Worm (Caenorhabditis elegans) whole organism, midembryonic: ENCODE results near the gene lron-7.

Experiments used
- T22C8.4 ChIP-seq: fragments of 200-800 bp; sonication (Bioruptor generic); IDR thresholded peaks from 2 replicates; pipeline ENCODE4 v1.3.6; 2022; ENCODE audit warnings: missing genetic modification characterization, missing compliant biosample characterization
- cog-1 ChIP-seq: sonication (generic microtip); optimal IDR thresholded peaks from 2 replicates; lab custom pipeline; 2016; ENCODE audit warnings: missing genetic modification characterization, missing compliant biosample characterization
- flt-1 ChIP-seq: fragments of 200-800 bp; sonication (Bioruptor generic); IDR thresholded peaks from 2 replicates; pipeline ENCODE4 v1.3.6; 2022; ENCODE audit warnings: missing genetic modification characterization, missing compliant biosample characterization
- klf-2 ChIP-seq: fragments of 200-800 bp; sonication (Bioruptor generic); conservative IDR thresholded peaks from 2 replicates; pipeline ENCODE4 v1.3.6; 2022; ENCODE audit warnings: missing genetic modification reagents, missing genetic modification characterization, missing compliant biosample characterization
- med-1 ChIP-seq: sonication (generic microtip); optimal IDR thresholded peaks from 2 replicates; lab custom pipeline; 2017; ENCODE audit warnings: missing genetic modification characterization, mild to moderate bottlenecking, missing compliant biosample characterization, antibody characterized with exemption, missing genetic modification reagents; ENCODE audit not compliant: insufficient read depth
- ref-1 ChIP-seq: fragments of 200-800 bp; sonication (Bioruptor generic); conservative IDR thresholded peaks from 2 replicates; pipeline ENCODE4 v1.3.6; 2022; ENCODE audit warnings: missing genetic modification reagents, missing genetic modification characterization, missing compliant biosample characterization
- tab-1 ChIP-seq: fragments of 200-800 bp; sonication (Bioruptor generic); IDR thresholded peaks from 2 replicates; pipeline ENCODE4 v1.3.6; 2022; ENCODE audit warnings: missing genetic modification characterization, missing compliant biosample characterization
- ztf-23 ChIP-seq: fragments of 200-800 bp; sonication (Bioruptor generic); IDR thresholded peaks from 2 replicates; pipeline ENCODE4 v1.3.6; 2022; ENCODE audit warnings: missing genetic modification reagents, missing genetic modification characterization, missing compliant biosample characterization
- ztf-29 ChIP-seq: fragments of 200-800 bp; sonication (Bioruptor generic); IDR thresholded peaks from 2 replicates; pipeline ENCODE4 v1.3.6; 2022; ENCODE audit warnings: missing genetic modification reagents, missing genetic modification characterization, missing compliant biosample characterization

Gene lron-7

ce11 chrX:7269379-7269778 is 22.6 kb upstream of the lron-7 start, which contains the start of gene grd-7:
Gene grd-7, minus strand, starts transcription at chrX:7269479.
- TF ChIP-seq tab-1 (GFP tag; lab: Robert Waterston, UW) (no peak), cog-1 (no peak), T22C8.4 (GFP tag; lab: Robert Waterston, UW) (no peak), ztf-29 (GFP tag; lab: Robert Waterston, UW) (no peak), ref-1 (GFP tag; lab: Robert Waterston, UW) (no peak), ztf-23 (GFP tag; lab: Robert Waterston, UW) (no peak), flt-1 (GFP tag; lab: Robert Waterston, UW) (no peak), med-1 (GFP tag; lab: Kevin White, UChicago) (no peak), klf-2 (GFP tag; lab: Robert Waterston, UW) (no peak)

- no peak for TF ChIP-seq flt-1 (GFP tag; lab: Robert Waterston, UW)
- no peak for TF ChIP-seq ztf-29 (GFP tag; lab: Robert Waterston, UW)
- TF ChIP-seq tab-1 (GFP tag; lab: Robert Waterston, UW): no peak
- no peak for TF ChIP-seq cog-1
- no peak for TF ChIP-seq klf-2 (GFP tag; lab: Robert Waterston, UW)
- TF ChIP-seq ztf-23 (GFP tag; lab: Robert Waterston, UW): no peak
- TF ChIP-seq med-1 (GFP tag; lab: Kevin White, UChicago): no peak
- TF ChIP-seq T22C8.4 (GFP tag; lab: Robert Waterston, UW): no peak
- no peak for TF ChIP-seq ref-1 (GFP tag; lab: Robert Waterston, UW)
These were observed 20.0 kb upstream of the lron-7 start, which contains the start of gene F46H5.11 for ce11 chrX:7271968-7272367. Gene F46H5.11, minus strand, starts transcription at chrX:7272068.

ce11 chrX:7278095-7278494 is 13.8 kb upstream of the lron-7 start:
- TF ChIP-seq cog-1 (no peak), med-1 (GFP tag; lab: Kevin White, UChicago) (no peak), T22C8.4 (GFP tag; lab: Robert Waterston, UW) (no peak), tab-1 (GFP tag; lab: Robert Waterston, UW) (no peak), ref-1 (GFP tag; lab: Robert Waterston, UW) (no peak), flt-1 (GFP tag; lab: Robert Waterston, UW) (no peak), ztf-29 (GFP tag; lab: Robert Waterston, UW) (no peak), klf-2 (GFP tag; lab: Robert Waterston, UW) (no peak), ztf-23 (GFP tag; lab: Robert Waterston, UW) (no peak)

- TF ChIP-seq tab-1 (GFP tag; lab: Robert Waterston, UW): no peak
- no peak for TF ChIP-seq ref-1 (GFP tag; lab: Robert Waterston, UW)
- no peak for TF ChIP-seq flt-1 (GFP tag; lab: Robert Waterston, UW)
- TF ChIP-seq ztf-29 (GFP tag; lab: Robert Waterston, UW): no peak
- TF ChIP-seq klf-2 (GFP tag; lab: Robert Waterston, UW): no peak
- TF ChIP-seq med-1 (GFP tag; lab: Kevin White, UChicago): no peak
- TF ChIP-seq ztf-23 (GFP tag; lab: Robert Waterston, UW): no peak
- TF ChIP-seq T22C8.4 (GFP tag; lab: Robert Waterston, UW): no peak
- no peak for TF ChIP-seq cog-1
These were observed 12.1 kb upstream of the lron-7 start, which contains the start of gene unc-10 for ce11 chrX:7279671-7280389. Gene unc-10, minus strand, starts transcription at chrX:7280322.

ce11 chrX:7281347-7281746 is 10.6 kb upstream of the lron-7 start:
- TF ChIP-seq ztf-23 (GFP tag; lab: Robert Waterston, UW) (no peak), tab-1 (GFP tag; lab: Robert Waterston, UW) (no peak), cog-1 (no peak), ref-1 (GFP tag; lab: Robert Waterston, UW) (no peak), med-1 (GFP tag; lab: Kevin White, UChicago) (no peak), T22C8.4 (GFP tag; lab: Robert Waterston, UW) (no peak), klf-2 (GFP tag; lab: Robert Waterston, UW) (no peak), flt-1 (GFP tag; lab: Robert Waterston, UW) (no peak), ztf-29 (GFP tag; lab: Robert Waterston, UW) (no peak)

- no peak for TF ChIP-seq ref-1 (GFP tag; lab: Robert Waterston, UW)
- no peak for TF ChIP-seq cog-1
- no peak for TF ChIP-seq klf-2 (GFP tag; lab: Robert Waterston, UW)
- TF ChIP-seq tab-1 (GFP tag; lab: Robert Waterston, UW): no peak
- no peak for TF ChIP-seq ztf-29 (GFP tag; lab: Robert Waterston, UW)
- no peak for TF ChIP-seq med-1 (GFP tag; lab: Kevin White, UChicago)
- no peak for TF ChIP-seq T22C8.4 (GFP tag; lab: Robert Waterston, UW)
- no peak for TF ChIP-seq ztf-23 (GFP tag; lab: Robert Waterston, UW)
- TF ChIP-seq flt-1 (GFP tag; lab: Robert Waterston, UW): no peak
These were observed 8.8 kb upstream of the lron-7 start for ce11 chrX:7283136-7283535.

ce11 chrX:7284724-7285184 is 7.2 kb upstream of the lron-7 start:
- TF ChIP-seq ztf-29 (GFP tag; lab: Robert Waterston, UW) (no peak), flt-1 (GFP tag; lab: Robert Waterston, UW) (no peak), T22C8.4 (GFP tag; lab: Robert Waterston, UW) (no peak), ztf-23 (GFP tag; lab: Robert Waterston, UW) (no peak)

- no peak for TF ChIP-seq cog-1
- TF ChIP-seq T22C8.4 (GFP tag; lab: Robert Waterston, UW): no peak
- TF ChIP-seq klf-2 (GFP tag; lab: Robert Waterston, UW): no peak
These were observed 2.4 kb upstream of the lron-7 start for ce11 chrX:7289565-7289964.
